Fruit fly (Drosophila melanogaster): ENCODE results near the gene mtSSB.

mtSSB gene

DNA sequence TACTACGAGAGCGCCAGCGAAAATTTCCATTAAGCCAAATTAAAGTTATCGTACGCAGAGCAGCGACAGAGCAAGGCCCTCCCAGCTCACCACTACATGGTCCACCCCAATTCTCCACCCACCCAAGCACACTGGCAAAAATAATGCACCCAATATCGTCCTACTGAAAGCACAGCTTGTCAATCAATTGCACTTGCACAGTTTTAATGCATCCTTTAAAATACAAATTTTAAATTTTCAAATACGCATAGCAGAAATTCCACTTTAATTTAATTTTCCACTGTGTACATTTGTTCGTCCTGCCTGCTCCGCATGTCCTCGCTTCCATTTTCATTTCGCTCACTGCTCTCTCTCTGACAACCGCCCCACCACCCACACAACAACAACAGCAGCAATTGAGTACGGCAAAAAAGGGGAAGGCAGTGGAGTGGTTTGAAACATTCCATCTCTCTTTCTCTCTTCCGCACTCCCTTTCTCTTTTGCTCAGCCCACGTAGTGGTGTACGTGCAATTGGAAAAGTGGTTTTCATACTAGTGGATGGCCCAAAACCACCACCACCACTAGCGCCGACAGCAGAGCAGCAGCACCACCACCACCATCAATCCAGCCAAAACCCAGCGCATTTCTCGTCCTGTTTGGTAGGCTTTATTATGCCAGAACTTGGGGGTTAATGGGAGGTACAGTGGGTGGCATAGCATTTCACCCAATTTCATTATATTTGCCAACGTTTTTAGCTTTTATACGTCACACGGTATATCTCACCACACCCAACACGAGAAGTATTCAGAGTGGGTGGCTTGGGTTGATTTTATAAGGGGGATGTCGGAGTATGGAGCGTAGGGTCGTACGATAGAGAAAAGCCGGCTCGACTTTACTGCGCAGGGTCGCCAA, 42.8 kb upstream of the mtSSB start (continued):
- TF ChIP-seq CG13775 (GFP tag; optimal IDR thresholded peaks at IDR 0.05), result peak; percentile 43
- TF ChIP-seq cas (GFP tag; IDR thresholded peaks at IDR 0.05), result peak; percentile 64
- peak; percentile 64 for TF ChIP-seq CG32532 (GFP tag; IDR thresholded peaks at IDR 0.05)
- no peak for TF ChIP-seq TFAM (GFP tag; optimal IDR thresholded peaks at IDR 0.05)
- peak; percentile 74; the same call in 2 of the 3 replicates for TF ChIP-seq C15 (GFP tag; IDR thresholded peaks at IDR 0.05)
- TF ChIP-seq Max (GFP tag; optimal IDR thresholded peaks at IDR 0.05), result peak; percentile 85
- TF ChIP-seq jigr1 (GFP tag; IDR thresholded peaks at IDR 0.05), result peak; percentile 50; the same call in 2 of the 3 replicates
- peak; percentile 50 for TF ChIP-seq pnt (GFP tag; optimal IDR thresholded peaks at IDR 0.05)
- no peak for TF ChIP-seq Sry-β (GFP tag; optimal IDR thresholded peaks at IDR 0.05)
- TF ChIP-seq CG11456 (GFP tag; IDR thresholded peaks at IDR 0.05), result peak; percentile 79
- TF ChIP-seq CG11504 (tag; optimal IDR thresholded peaks at IDR 0.05), result peak; percentile 91
- TF ChIP-seq onecut (GFP tag; IDR thresholded peaks at IDR 0.05), result peak; percentile 83
- peak; percentile 82 for TF ChIP-seq ind (GFP tag; optimal IDR thresholded peaks at IDR 0.05)
- no peak for TF ChIP-seq gce (GFP tag; IDR thresholded peaks at IDR 0.05)
- TF ChIP-seq CG33557 (GFP tag; optimal IDR thresholded peaks at IDR 0.05), result peak; percentile 26
- no peak for TF ChIP-seq knrl (GFP tag; IDR thresholded peaks at IDR 0.05; ENCODE audit: partially characterized antibody)
- peak in 1 of 3 experiments; percentile 58 for TF ChIP-seq lola (GFP tag; optimal IDR thresholded peaks at IDR 0.05)
- peak; percentile 56 for TF ChIP-seq unpg (GFP tag; optimal IDR thresholded peaks at IDR 0.05)
- peak; percentile 84 for TF ChIP-seq CG8765 (GFP tag; IDR thresholded peaks at IDR 0.05)
- TF ChIP-seq chif (GFP tag; optimal IDR thresholded peaks at IDR 0.05), result peak; percentile 58 to 86
- peak; percentile 82 for TF ChIP-seq Blimp-1 (GFP tag; optimal IDR thresholded peaks at IDR 0.05)
- TF ChIP-seq CG6654 (GFP tag; optimal IDR thresholded peaks at IDR 0.05), result peak; percentile 71
- peak; percentile 45 for TF ChIP-seq ro (GFP tag; IDR thresholded peaks at IDR 0.05)
- no peak for TF ChIP-seq Lhr (GFP tag; optimal IDR thresholded peaks at IDR 0.05)
- TF ChIP-seq en (GFP tag; optimal IDR thresholded peaks at IDR 0.05), result peak; percentile 64
- TF ChIP-seq shn (GFP tag; optimal IDR thresholded peaks at IDR 0.05), result no peak
- TF ChIP-seq MBD-R2 (GFP tag; IDR thresholded peaks at IDR 0.05), result peak; percentile 48; the same call in 1 of the 2 replicates
- peak; percentile 81 for TF ChIP-seq CG2712 (tag; optimal IDR thresholded peaks at IDR 0.05)
- peak; percentile 93 for TF ChIP-seq caup (GFP tag; optimal IDR thresholded peaks at IDR 0.05; ENCODE audit: severe bottlenecking)
- no peak for TF ChIP-seq CG2202 (tag; optimal IDR thresholded peaks at IDR 0.05)
- TF ChIP-seq CG18476 (GFP tag; optimal IDR thresholded peaks at IDR 0.05), result peak; percentile 84
- TF ChIP-seq CG1529 (GFP tag; optimal IDR thresholded peaks at IDR 0.05), result peak; percentile 54
- TF ChIP-seq CG8359 (GFP tag; optimal IDR thresholded peaks at IDR 0.05; ENCODE audit: borderline replicate concordance), result peak; percentile 76
- TF ChIP-seq org-1 (GFP tag; optimal IDR thresholded peaks at IDR 0.05), result peak; percentile 79
- peak; percentile 82 for TF ChIP-seq CG32772 (GFP tag; IDR thresholded peaks at IDR 0.05)
- peak; percentile 99 for TF ChIP-seq CG18599 (GFP tag; optimal IDR thresholded peaks at IDR 0.05)
- TF ChIP-seq CG4404 (GFP tag; IDR thresholded peaks at IDR 0.05), result peak; percentile 82
- peak; percentile 47 for TF ChIP-seq seq (GFP tag; IDR thresholded peaks at IDR 0.05)
- no peak for TF ChIP-seq Dref (GFP tag; IDR thresholded peaks at IDR 0.05)
- no peak for TF ChIP-seq dan (GFP tag; IDR thresholded peaks at IDR 0.05)
- TF ChIP-seq tup (GFP tag; optimal IDR thresholded peaks at IDR 0.05), result peak; percentile 6
- peak; percentile 50 for TF ChIP-seq Dek (tag; optimal IDR thresholded peaks at IDR 0.05)
- peak; percentile 93 for TF ChIP-seq HHEX (GFP tag; optimal IDR thresholded peaks at IDR 0.05)
- TF ChIP-seq zfh2 (GFP tag; optimal IDR thresholded peaks at IDR 0.05), result peak; percentile 55
- TF ChIP-seq toy (GFP tag; IDR thresholded peaks at IDR 0.05), result peak; percentile 55; the same call in 1 of the 2 replicates
- peak; percentile 5; the same call in 1 of the 3 replicates for TF ChIP-seq Mrtf (GFP tag; IDR thresholded peaks at IDR 0.05)
- TF ChIP-seq dimm (GFP tag; IDR thresholded peaks at IDR 0.05), result no peak
- peak; percentile 16 for TF ChIP-seq CG7786 (GFP tag; optimal IDR thresholded peaks at IDR 0.05)

Data from whole organism, embryonic.